Worm (Caenorhabditis elegans): Measurements from ENCODE around the gene slc-17.9.
A peak's percentile ranks its signal among the peaks of the same experiment; 100 is the strongest.

slc-17.9 gene

DNA sequence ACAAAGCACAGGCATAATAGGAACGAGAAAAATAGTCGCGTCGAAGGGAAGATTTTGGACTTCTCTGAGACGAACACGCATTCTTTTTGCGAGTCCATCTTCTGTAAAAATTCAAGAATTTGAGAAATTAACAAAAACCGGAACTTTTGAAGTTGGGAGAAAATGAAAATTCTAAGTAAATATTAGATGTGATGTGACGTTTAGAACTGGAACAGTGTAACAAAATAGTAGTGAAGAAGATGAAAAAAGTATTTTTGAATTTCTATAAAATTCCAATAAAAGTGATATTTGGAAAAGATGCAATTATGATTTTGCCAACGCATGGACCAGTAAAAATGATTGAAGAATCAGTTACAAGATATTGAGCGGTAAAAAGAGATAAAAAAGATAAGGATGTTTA lies at the start of gene slc-17.9:
slc-17.9 (minus strand) TSS at position 101 of the 400 bp plus-strand sequence.
- no peak for TF ChIP-seq snpc-4 (tag; optimal IDR thresholded peaks at IDR 0.05)
- TF ChIP-seq nhr-12 (tag; optimal IDR thresholded peaks at IDR 0.05), result no peak
- no peak for TF ChIP-seq daf-12 (tag; optimal IDR thresholded peaks at IDR 0.05)
- no peak for TF ChIP-seq pqm-1 (tag; optimal IDR thresholded peaks at IDR 0.05)
- no peak for TF ChIP-seq fkh-10 (GFP tag; optimal IDR thresholded peaks at IDR 0.05)
- no peak for TF ChIP-seq fos-1 (tag; optimal IDR thresholded peaks at IDR 0.05)
- TF ChIP-seq ztf-4 (tag; optimal IDR thresholded peaks at IDR 0.05), result no peak
- TF ChIP-seq fkh-2 (tag; optimal IDR thresholded peaks at IDR 0.05), result no peak
- TF ChIP-seq tbx-2 (tag; optimal IDR thresholded peaks at IDR 0.05), result no peak
- no peak for TF ChIP-seq nfya-1 (tag; optimal IDR thresholded peaks at IDR 0.05; ENCODE audit: insufficient read depth)
- TF ChIP-seq unc-62 (GFP tag; optimal IDR thresholded peaks at IDR 0.05), result no peak
- TF ChIP-seq elt-3 (tag; optimal IDR thresholded peaks at IDR 0.05), result no peak

DNA sequence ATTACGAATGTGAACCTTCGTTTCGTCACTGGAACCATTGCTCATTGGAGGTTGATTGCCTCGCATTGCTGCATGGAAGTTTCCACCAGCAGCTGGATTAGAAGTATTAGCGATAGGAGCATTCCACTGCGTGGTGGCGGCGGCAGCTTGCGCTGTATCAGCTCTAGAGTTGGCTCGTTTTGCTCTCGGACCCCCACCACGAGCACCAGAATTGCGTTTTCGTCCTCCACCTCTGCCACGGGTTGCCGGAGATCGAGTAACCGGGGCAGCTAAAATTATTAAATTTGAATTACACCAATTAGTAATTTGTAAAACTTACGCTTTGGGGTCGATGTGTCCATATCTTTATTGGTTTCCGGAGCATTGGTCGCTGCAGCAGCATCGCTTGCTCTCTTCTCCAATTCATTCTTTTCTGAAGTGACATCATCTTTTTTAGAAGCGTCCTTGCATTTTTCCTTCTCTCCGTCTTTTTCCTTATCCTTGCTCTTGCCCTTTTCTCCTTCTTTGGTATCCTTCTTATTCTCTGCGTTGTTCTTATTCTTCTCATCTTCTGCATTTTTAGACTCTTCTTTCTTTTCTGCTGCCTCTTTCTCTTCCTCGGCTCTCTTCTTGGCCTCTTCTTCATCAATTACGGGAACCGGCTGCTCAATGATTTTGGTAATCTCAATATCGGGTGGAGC lies 49.5 kb upstream of the slc-17.9 start:
- peak; percentile 49 for TF ChIP-seq lin-39 (tag; optimal IDR thresholded peaks at IDR 0.05)
- no peak for TF ChIP-seq sea-2 (GFP tag; optimal IDR thresholded peaks at IDR 0.05)

DNA sequence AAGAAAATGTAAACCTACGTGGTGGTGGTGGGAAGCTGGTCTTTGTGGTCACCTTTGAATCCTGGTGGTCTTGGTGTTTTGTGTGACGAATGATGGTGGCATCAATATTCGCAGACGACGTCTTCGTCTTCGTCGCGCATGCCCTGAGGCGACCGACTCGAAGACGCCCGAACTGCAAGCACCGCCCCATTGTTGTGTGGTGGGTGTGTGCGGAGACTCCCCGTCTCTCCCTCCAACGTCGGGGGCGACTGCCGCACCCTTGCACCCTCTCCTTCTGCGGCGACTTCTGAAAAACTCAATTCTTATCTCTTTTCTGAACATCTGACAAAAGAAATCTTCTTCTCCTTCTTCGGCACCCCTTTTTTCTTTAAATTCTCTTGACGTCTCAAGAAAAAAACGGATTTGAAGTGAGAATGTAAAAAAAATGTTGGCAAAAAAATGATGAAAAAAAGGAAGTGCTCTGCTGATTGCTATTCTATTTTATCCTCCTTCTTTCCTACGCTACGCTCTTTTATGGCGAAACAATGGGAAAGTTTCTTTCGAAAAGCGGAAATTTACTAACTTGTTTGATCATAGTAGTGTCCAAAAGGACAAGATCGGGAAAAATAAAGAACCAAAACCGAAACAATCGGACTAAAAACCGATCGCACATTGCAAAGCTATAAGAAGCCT lies 42.8 kb upstream of the slc-17.9 start, which contains the start of gene lgc-47:
lgc-47 (minus strand) TSS at position 286 of the 672 bp plus-strand sequence.
- peak; percentile 85 for TF ChIP-seq fkh-10 (GFP tag; optimal IDR thresholded peaks at IDR 0.05)
- TF ChIP-seq jun-1 (tag; optimal IDR thresholded peaks at IDR 0.05), result no peak

DNA sequence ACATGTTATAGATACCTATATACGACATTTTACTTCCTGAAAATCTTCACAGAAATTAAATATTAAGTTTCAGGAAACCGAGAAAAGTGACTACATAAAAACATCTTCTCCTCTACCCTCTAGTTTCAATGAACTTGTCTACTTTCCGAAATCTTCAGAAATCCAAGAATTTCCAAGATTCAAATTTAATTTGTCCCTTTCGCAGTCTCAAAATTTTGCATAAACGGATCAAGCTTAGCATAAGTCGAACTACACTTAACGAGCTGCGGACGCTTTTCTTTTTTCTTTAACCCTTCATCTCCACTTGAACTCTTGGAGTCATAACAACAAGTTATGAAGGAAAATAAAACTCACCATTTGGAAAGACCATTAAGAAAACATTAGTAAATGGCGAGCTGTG lies 40.7 kb upstream of the slc-17.9 start:
- TF ChIP-seq fkh-10 (GFP tag; optimal IDR thresholded peaks at IDR 0.05), result peak; percentile 80
- TF ChIP-seq aly-2 (tag; optimal IDR thresholded peaks at IDR 0.05), result no peak

DNA sequence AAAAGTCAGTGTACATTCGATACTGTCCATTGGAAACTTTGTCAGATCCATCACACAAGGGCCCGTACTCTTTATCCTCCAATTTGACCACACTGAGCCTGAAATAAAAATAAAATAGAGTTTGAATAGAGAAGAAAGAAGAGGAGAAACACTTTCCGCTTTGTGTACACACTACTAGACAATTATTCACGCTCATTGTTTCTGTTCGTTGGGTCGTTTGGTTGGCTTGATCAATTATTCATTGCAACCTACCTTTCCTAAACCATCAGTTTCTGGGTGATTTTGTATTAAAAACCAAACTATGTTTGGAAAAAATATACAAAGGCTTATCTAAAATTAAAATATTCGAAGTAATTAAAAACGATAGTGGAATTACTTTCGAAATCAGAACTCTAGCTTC lies 40.0 kb upstream of the slc-17.9 start:
- TF ChIP-seq mdl-1 (tag; optimal IDR thresholded peaks at IDR 0.05) (no peak), lin-15B (tag; optimal IDR thresholded peaks at IDR 0.05) (no peak), ceh-16 (tag; optimal IDR thresholded peaks at IDR 0.05) (no peak), elt-2 (tag; optimal IDR thresholded peaks at IDR 0.05) (no peak), eor-1 (tag; optimal IDR thresholded peaks at IDR 0.05) (no peak)

DNA sequence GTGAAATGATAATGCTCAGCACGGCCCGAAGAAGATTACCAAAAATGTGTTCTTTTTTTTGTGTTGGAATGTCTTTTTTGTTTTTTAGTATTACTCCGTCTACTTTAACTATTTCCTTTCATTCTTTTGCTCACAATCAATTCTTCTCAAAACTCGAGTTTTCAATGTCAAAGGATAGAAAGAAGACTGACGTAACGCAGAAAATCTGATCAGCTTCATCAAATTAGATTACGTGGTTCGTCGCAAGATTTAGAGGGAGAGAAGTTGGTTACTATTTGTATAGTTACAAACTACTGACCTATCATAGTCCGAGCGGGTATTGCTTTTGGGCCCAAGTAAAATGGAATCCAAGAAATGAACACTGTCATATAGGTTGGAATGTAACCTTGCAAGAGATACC lies 38.9 kb upstream of the slc-17.9 start:
- TF ChIP-seq fkh-10 (GFP tag; optimal IDR thresholded peaks at IDR 0.05) (peak; percentile 91), nhr-23 (tag; optimal IDR thresholded peaks at IDR 0.05) (no peak), nhr-12 (tag; optimal IDR thresholded peaks at IDR 0.05) (no peak)

DNA sequence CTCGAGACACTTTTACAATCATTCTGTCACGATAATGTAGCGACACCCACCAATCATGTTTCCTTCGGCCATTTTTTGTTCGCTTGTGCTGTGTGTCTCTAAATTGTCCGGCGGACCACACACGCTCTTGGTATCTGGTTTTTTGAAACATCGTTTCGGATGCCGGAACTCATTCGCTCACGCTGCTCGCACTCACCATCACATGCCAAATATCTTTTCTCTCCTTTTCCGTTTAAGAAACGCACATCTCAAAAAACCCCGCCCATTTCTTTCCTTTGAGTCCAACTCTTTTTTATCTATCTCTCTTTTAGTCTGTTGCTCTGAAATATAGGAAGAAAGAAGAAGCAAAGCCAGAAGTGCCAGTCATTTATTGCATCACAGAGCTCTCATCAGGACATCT lies 33.8 kb upstream of the slc-17.9 start, which contains the start of gene F36G3.3:
F36G3.3 (plus strand) TSS at position 306 of the 400 bp plus-strand sequence.
- no peak for TF ChIP-seq elt-1 (tag; optimal IDR thresholded peaks at IDR 0.05)
- TF ChIP-seq jun-1 (tag; optimal IDR thresholded peaks at IDR 0.05), result no peak
- TF ChIP-seq nfya-1 (tag; optimal IDR thresholded peaks at IDR 0.05; ENCODE audit: insufficient read depth), result peak; percentile 13
- TF ChIP-seq lin-39 (tag; optimal IDR thresholded peaks at IDR 0.05), result peak; percentile 83
- no peak for TF ChIP-seq ama-1 (optimal IDR thresholded peaks at IDR 0.05)
- TF ChIP-seq fkh-10 (GFP tag; optimal IDR thresholded peaks at IDR 0.05), result peak; percentile 35

DNA sequence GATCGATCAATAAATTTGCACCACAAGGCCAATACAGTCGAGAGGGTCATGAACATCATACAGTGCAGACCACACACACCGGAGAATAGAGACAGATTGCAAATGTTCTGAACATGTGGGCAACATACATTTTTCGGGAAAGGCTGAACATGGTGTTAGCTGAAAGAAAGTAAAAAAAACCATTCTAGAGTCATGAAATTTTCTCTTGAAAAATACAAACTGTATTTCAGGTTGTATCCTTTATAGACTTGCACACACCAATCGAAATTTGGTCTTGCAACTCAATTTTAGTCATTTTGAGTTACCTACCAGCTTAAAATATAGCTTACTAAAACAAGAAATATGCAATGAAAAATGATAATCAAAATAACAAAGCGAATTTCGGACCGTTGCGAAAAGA lies 31.3 kb upstream of the slc-17.9 start:
- no peak for TF ChIP-seq aly-2 (tag; optimal IDR thresholded peaks at IDR 0.05)
- TF ChIP-seq nhr-77 (tag; optimal IDR thresholded peaks at IDR 0.05), result no peak
- TF ChIP-seq elt-1 (tag; optimal IDR thresholded peaks at IDR 0.05), result no peak
- TF ChIP-seq fos-1 (tag; optimal IDR thresholded peaks at IDR 0.05), result no peak
- no peak for TF ChIP-seq ceh-16 (tag; optimal IDR thresholded peaks at IDR 0.05)
- TF ChIP-seq mml-1 (tag; optimal IDR thresholded peaks at IDR 0.05), result no peak
- TF ChIP-seq snpc-4 (tag; optimal IDR thresholded peaks at IDR 0.05), result no peak
- TF ChIP-seq nhr-11 (tag; optimal IDR thresholded peaks at IDR 0.05), result no peak
- no peak for TF ChIP-seq skn-1 (tag; optimal IDR thresholded peaks at IDR 0.05)
- TF ChIP-seq nfya-1 (tag; optimal IDR thresholded peaks at IDR 0.05; ENCODE audit: insufficient read depth), result no peak
- no peak for TF ChIP-seq nhr-43 (tag; optimal IDR thresholded peaks at IDR 0.05; ENCODE audit: poor library complexity, severe bottlenecking)
- no peak for TF ChIP-seq eor-1 (tag; optimal IDR thresholded peaks at IDR 0.05)
- TF ChIP-seq ceh-9 (tag; optimal IDR thresholded peaks at IDR 0.05), result no peak
- no peak for TF ChIP-seq lin-15B (tag; optimal IDR thresholded peaks at IDR 0.05)
- TF ChIP-seq pqm-1 (tag; optimal IDR thresholded peaks at IDR 0.05), result no peak
- TF ChIP-seq elt-2 (tag; optimal IDR thresholded peaks at IDR 0.05), result no peak
- no peak for TF ChIP-seq ztf-11 (tag; optimal IDR thresholded peaks at IDR 0.05)
- TF ChIP-seq elt-3 (tag; optimal IDR thresholded peaks at IDR 0.05), result no peak
- no peak for TF ChIP-seq fkh-2 (tag; optimal IDR thresholded peaks at IDR 0.05)

Data from whole organism, L3 larva.